Worm (Caenorhabditis elegans): ENCODE measurements around the gene C32D5.12.

C32D5.12 gene

ce11 chrII:6383183-6383695, 24.4 kb upstream of the C32D5.12 start, which contains the start of gene F58F12.1 (continued):
- TF ChIP-seq mec-3 (tag; optimal IDR thresholded peaks at IDR 0.05; ENCODE audit: borderline replicate concordance): no peak
- TF ChIP-seq ztf-16 (tag; optimal IDR thresholded peaks at IDR 0.05): no peak
- TF ChIP-seq dmd-4 (tag; optimal IDR thresholded peaks at IDR 0.05; ENCODE audit: borderline replicate concordance): peak; percentile 28
- no peak for TF ChIP-seq pha-4 (tag; optimal IDR thresholded peaks at IDR 0.05)
- no peak for TF ChIP-seq dve-1 (tag; optimal IDR thresholded peaks at IDR 0.05)
- no peak for TF ChIP-seq pat-9 (tag; optimal IDR thresholded peaks at IDR 0.05)
- TF ChIP-seq hlh-30 (tag; optimal IDR thresholded peaks at IDR 0.05; ENCODE audit: insufficient read depth): no peak
- TF ChIP-seq ref-2 (tag; optimal IDR thresholded peaks at IDR 0.05): peak; percentile 56
- no peak for TF ChIP-seq ceh-19 (GFP tag; optimal IDR thresholded peaks at IDR 0.05)
- no peak for TF ChIP-seq lim-6 (tag; optimal IDR thresholded peaks at IDR 0.05)
- TF ChIP-seq nhr-11 (tag; optimal IDR thresholded peaks at IDR 0.05): no peak
- no peak for TF ChIP-seq pros-1 (tag; optimal IDR thresholded peaks at IDR 0.05)
- TF ChIP-seq ceh-24 (tag; optimal IDR thresholded peaks at IDR 0.05): no peak
- no peak for TF ChIP-seq unc-3 (GFP tag; conservative IDR thresholded peaks at IDR 0.05)
- TF ChIP-seq unc-3 (tag; optimal IDR thresholded peaks at IDR 0.05): no peak
- peak; percentile 35 for TF ChIP-seq fkh-6 (tag; optimal IDR thresholded peaks at IDR 0.05)
- TF ChIP-seq lin-11 (tag; optimal IDR thresholded peaks at IDR 0.05): no peak
- TF ChIP-seq hlh-15 (tag; optimal IDR thresholded peaks at IDR 0.05): no peak
- peak; percentile 93 for TF ChIP-seq ceh-31 (tag; optimal IDR thresholded peaks at IDR 0.05)
- TF ChIP-seq pag-3 (tag; optimal IDR thresholded peaks at IDR 0.05; ENCODE audit: borderline replicate concordance): no peak
- TF ChIP-seq ceh-30 (tag; optimal IDR thresholded peaks at IDR 0.05): no peak
- no peak for TF ChIP-seq hlh-6 (tag; optimal IDR thresholded peaks at IDR 0.05)
- TF ChIP-seq F13H6.1 (tag; optimal IDR thresholded peaks at IDR 0.05): peak; percentile 38
- no peak for TF ChIP-seq unc-42 (tag; optimal IDR thresholded peaks at IDR 0.05)
- TF ChIP-seq rnt-1 (tag; optimal IDR thresholded peaks at IDR 0.05): peak; percentile 57
- TF ChIP-seq elt-4 (tag; optimal IDR thresholded peaks at IDR 0.05): no peak
- TF ChIP-seq ceh-18 (tag; optimal IDR thresholded peaks at IDR 0.05): peak; percentile 19
- TF ChIP-seq ttx-3 (tag; optimal IDR thresholded peaks at IDR 0.05): no peak
- no peak for TF ChIP-seq unc-55 (GFP tag; optimal IDR thresholded peaks at IDR 0.05)
- no peak for TF ChIP-seq T23F11.4 (GFP tag; optimal IDR thresholded peaks at IDR 0.05)
- TF ChIP-seq K09A11.1 (tag; optimal IDR thresholded peaks at IDR 0.05; ENCODE audit: insufficient read depth): no peak
- TF ChIP-seq unc-86 (tag; optimal IDR thresholded peaks at IDR 0.05): peak; percentile 14
- TF ChIP-seq C38D4.7 (GFP tag; optimal IDR thresholded peaks at IDR 0.05): no peak
- TF ChIP-seq syd-9 (tag; optimal IDR thresholded peaks at IDR 0.05): no peak
- no peak for TF ChIP-seq hlh-13 (GFP tag; optimal IDR thresholded peaks at IDR 0.05)
- TF ChIP-seq tbx-7 (tag; optimal IDR thresholded peaks at IDR 0.05): peak; percentile 74
- peak; percentile 44 for TF ChIP-seq zip-5 (tag; optimal IDR thresholded peaks at IDR 0.05)
- TF ChIP-seq madf-2 (tag; optimal IDR thresholded peaks at IDR 0.05): no peak
- TF ChIP-seq che-1 (tag; optimal IDR thresholded peaks at IDR 0.05): no peak
- peak; percentile 26 for TF ChIP-seq nfya-1 (tag; optimal IDR thresholded peaks at IDR 0.05)
- no peak for TF ChIP-seq K02D7.2 (tag; optimal IDR thresholded peaks at IDR 0.05)
- peak; percentile 83 for TF ChIP-seq C08G9.2 (tag; optimal IDR thresholded peaks at IDR 0.05)
- TF ChIP-seq ceh-45 (GFP tag; IDR thresholded peaks at IDR 0.05): no peak
- peak; percentile 12 for TF ChIP-seq gmeb-2 (tag; optimal IDR thresholded peaks at IDR 0.05)
- TF ChIP-seq ceh-6 (GFP tag; optimal IDR thresholded peaks at IDR 0.05): no peak
